Worm (Caenorhabditis elegans): ENCODE results near the gene E02H4.2.

DNA sequence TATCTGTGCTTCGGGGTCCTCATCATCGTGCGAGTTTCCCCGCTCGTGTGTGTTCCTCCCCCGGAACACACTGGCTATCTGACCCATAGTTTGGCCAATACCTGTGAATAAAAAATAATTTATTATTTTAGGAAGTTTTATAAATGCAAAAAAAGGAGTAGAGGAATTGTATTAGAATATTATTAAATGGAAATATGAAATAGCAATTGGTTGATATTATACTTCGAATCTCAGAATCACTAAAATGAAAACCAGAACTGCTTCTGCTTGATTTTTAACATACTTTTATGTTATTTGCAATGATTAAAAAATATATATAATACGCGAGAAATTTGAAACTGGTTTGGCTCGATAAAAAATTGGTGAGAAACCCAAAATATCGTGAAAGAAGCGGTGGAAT lies 30.2 kb upstream of the E02H4.2 start, which contains the start of gene mgrn-1:
- TF ChIP-seq egl-27 (tag; optimal IDR thresholded peaks at IDR 0.05) (no peak), lin-13 (GFP tag; optimal IDR thresholded peaks at IDR 0.05) (no peak), elt-2 (tag; optimal IDR thresholded peaks at IDR 0.05) (no peak), nhr-11 (tag; optimal IDR thresholded peaks at IDR 0.05) (no peak), C04F5.9 (tag; optimal IDR thresholded peaks at IDR 0.05) (no peak), lsy-2 (tag; optimal IDR thresholded peaks at IDR 0.05) (no peak), lin-15B (tag; optimal IDR thresholded peaks at IDR 0.05) (no peak), ces-1 (GFP tag; optimal IDR thresholded peaks at IDR 0.05) (no peak), aly-2 (tag; optimal IDR thresholded peaks at IDR 0.05) (no peak)
